Fruit fly (Drosophila melanogaster) whole organism, embryonic: ENCODE measurements around the gene CG14326.

Experiments
- CG10267 ChIP-seq: fragments of 200-800 bp; sonication (Bioruptor generic); optimal IDR thresholded peaks from 2 replicates; lab custom pipeline; 2018; ENCODE audit warnings: missing biosample characterization, mild to moderate bottlenecking, missing genetic modification characterization, moderate library complexity
- CG13123 ChIP-seq: fragments of 200-800 bp; sonication (Bioruptor generic); optimal IDR thresholded peaks from 2 replicates; lab custom pipeline; 2016; ENCODE audit warnings: missing biosample characterization, missing genetic modification characterization
- CG17612 ChIP-seq: fragments of 200-800 bp; sonication (Bioruptor generic); IDR thresholded peaks from 2 replicates; pipeline ENCODE4 v1.3.6; 2022; ENCODE audit warnings: missing biosample characterization, missing genetic modification characterization
- CG1792 ChIP-seq: fragments of 200-800 bp; sonication (Bioruptor generic); optimal IDR thresholded peaks from 2 replicates; lab custom pipeline; 2016; ENCODE audit warnings: missing biosample characterization, missing genetic modification characterization
- Hr39 ChIP-seq: fragments of >200 bp; optimal IDR thresholded peaks from 2 replicates; lab custom pipeline; 2017
- Opbp ChIP-seq: fragments of 200-800 bp; sonication (Bioruptor generic); IDR thresholded peaks from 3 replicates; pipeline ENCODE4 v1.3.6; 2022; ENCODE audit warnings: missing biosample characterization, missing genetic modification characterization; ENCODE audit not compliant: partially characterized antibody
- Sox100B ChIP-seq: fragments of 200-800 bp; sonication (Bioruptor generic); optimal IDR thresholded peaks from 3 replicates; lab custom pipeline; 2018; ENCODE audit warnings: missing biosample characterization, mild to moderate bottlenecking, missing genetic modification characterization
- bab2 ChIP-seq: fragments of 200-800 bp; sonication (Bioruptor generic); optimal IDR thresholded peaks from 2 replicates; lab custom pipeline; 2016; ENCODE audit warnings: missing biosample characterization, missing genetic modification characterization
- bigmax ChIP-seq: fragments of 200-800 bp; sonication (Bioruptor generic); optimal IDR thresholded peaks from 2 replicates; lab custom pipeline; 2018; ENCODE audit warnings: missing biosample characterization, mild to moderate bottlenecking, missing genetic modification characterization
- dysf ChIP-seq: fragments of 200-800 bp; sonication (Bioruptor generic); IDR thresholded peaks from 3 replicates; pipeline ENCODE4 v1.3.6; 2022; ENCODE audit warnings: missing biosample characterization, missing genetic modification characterization
- fd96Cb ChIP-seq: fragments of 200-800 bp; sonication (Bioruptor generic); optimal IDR thresholded peaks from 2 replicates; lab custom pipeline; 2018; ENCODE audit warnings: missing biosample characterization, mild to moderate bottlenecking, missing genetic modification characterization, moderate library complexity
- lola ChIP-seq, 3 experiments: fragments of >200 bp in 2 of 3; fragments of 200-800 bp in 1 of 3; sonication (Bioruptor generic) in 1 of 3; optimal IDR thresholded peaks; 2 replicates each; lab custom pipeline; 2017 to 2019; ENCODE audit warnings: missing biosample characterization in 3 of 3, missing genetic modification characterization in 3 of 3, mild to moderate bottlenecking in 1 of 3, moderate library complexity in 1 of 3

DNA sequence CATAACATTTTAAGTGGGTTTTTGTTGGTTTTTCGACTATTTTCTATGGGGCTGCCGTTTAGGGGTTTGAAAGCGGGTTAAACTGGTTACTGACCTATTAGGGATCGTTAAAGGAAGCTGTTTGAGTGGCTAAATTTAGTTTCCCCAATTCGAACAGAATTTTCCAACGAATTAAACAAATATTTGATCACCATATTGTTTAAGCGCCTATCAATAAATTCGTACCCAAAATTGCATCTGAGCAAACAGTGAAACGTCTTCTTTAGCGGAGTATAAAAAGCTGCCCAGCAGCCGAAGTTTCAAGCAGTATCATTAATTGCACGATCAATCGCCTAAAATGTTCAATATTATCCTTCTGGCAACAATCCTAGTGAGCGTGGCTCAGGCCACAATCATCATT lies 24.8 kb upstream of the CG14326 start, which contains the start of gene Sgs5bis:
- no peak for TF ChIP-seq Opbp (GFP tag; lab: Robert Waterston, UW)
- TF ChIP-seq CG10267 (tag; lab: Kevin White, UChicago), result no peak
- TF ChIP-seq bab2 (GFP tag; lab: Kevin White, UChicago), result no peak
- no peak for TF ChIP-seq CG17612
- no peak for TF ChIP-seq CG1792 (GFP tag; lab: Kevin White, UChicago)
- TF ChIP-seq CG13123 (GFP tag; lab: Kevin White, UChicago), result no peak
- no peak for TF ChIP-seq Sox100B (GFP tag; lab: Kevin White, UChicago)
- no peak for TF ChIP-seq Hr39 (lab: Kevin White, UChicago)
- no peak for TF ChIP-seq fd96Cb (tag; lab: Kevin White, UChicago)
- TF ChIP-seq dysf (GFP tag; lab: Robert Waterston, UW), result no peak
- no peak for TF ChIP-seq lola (GFP tag; optimal IDR thresholded peaks at IDR 0.05; lab: Kevin White, UChicago)
- TF ChIP-seq bigmax (GFP tag; lab: Kevin White, UChicago), result no peak
